Worm (Caenorhabditis elegans) whole organism, late embryonic: ENCODE data around the gene irk-2.

Experiments used
- F13H6.1 ChIP-seq: sonication (generic microtip); optimal IDR thresholded peaks from 2 replicates; lab custom pipeline; 2016; ENCODE audit warnings: missing genetic modification characterization, missing compliant biosample characterization
- K02D7.2 ChIP-seq: sonication (generic microtip); optimal IDR thresholded peaks from 2 replicates; lab custom pipeline; 2017; ENCODE audit warnings: mild to moderate bottlenecking, missing genetic modification characterization, missing compliant biosample characterization
- K09A11.1 ChIP-seq: sonication (generic microtip); optimal IDR thresholded peaks from 2 replicates; lab custom pipeline; 2017; ENCODE audit warnings: antibody characterized with exemption, mild to moderate bottlenecking, missing genetic modification characterization, missing compliant biosample characterization; ENCODE audit not compliant: insufficient read depth
- T23F11.4 ChIP-seq: fragments of 200-800 bp; sonication (Bioruptor generic); optimal IDR thresholded peaks from 2 replicates; lab custom pipeline; 2018; ENCODE audit warnings: mild to moderate bottlenecking, missing genetic modification characterization, missing compliant biosample characterization
- ceh-14 ChIP-seq: sonication (generic microtip); optimal IDR thresholded peaks from 2 replicates; lab custom pipeline; 2016; ENCODE audit warnings: missing genotype, missing genetic modification characterization, missing compliant biosample characterization
- ceh-18 ChIP-seq: sonication (generic microtip); optimal IDR thresholded peaks from 2 replicates; lab custom pipeline; 2016; ENCODE audit warnings: missing genetic modification characterization, missing compliant biosample characterization
- ceh-19 ChIP-seq: fragments of 200-800 bp; sonication (Bioruptor generic); optimal IDR thresholded peaks from 2 replicates; lab custom pipeline; 2018; ENCODE audit warnings: mild to moderate bottlenecking, missing genetic modification characterization, missing compliant biosample characterization
- ceh-2 ChIP-seq: sonication (generic microtip); optimal IDR thresholded peaks from 2 replicates; lab custom pipeline; 2016; ENCODE audit warnings: missing genotype, missing genetic modification characterization, missing compliant biosample characterization
- ceh-22 ChIP-seq: sonication (generic microtip); optimal IDR thresholded peaks from 2 replicates; lab custom pipeline; 2017; ENCODE audit warnings: missing biosample characterization, missing genetic modification characterization
- ceh-31 ChIP-seq: sonication (generic microtip); optimal IDR thresholded peaks from 2 replicates; lab custom pipeline; 2016; ENCODE audit warnings: missing genetic modification characterization, missing compliant biosample characterization
- ceh-34 ChIP-seq: sonication (generic microtip); optimal IDR thresholded peaks from 2 replicates; lab custom pipeline; 2016; ENCODE audit warnings: mild to moderate bottlenecking, missing genetic modification characterization, missing compliant biosample characterization
- ceh-45 ChIP-seq: fragments of 200-800 bp; sonication (Bioruptor generic); IDR thresholded peaks from 2 replicates; pipeline ENCODE4 v1.3.6; 2022; ENCODE audit warnings: missing genetic modification reagents, missing genetic modification characterization, missing compliant biosample characterization
- ceh-48 ChIP-seq: sonication (generic microtip); optimal IDR thresholded peaks from 2 replicates; lab custom pipeline; 2016; ENCODE audit warnings: missing genetic modification characterization, inconsistent platforms, missing compliant biosample characterization
- ceh-9 ChIP-seq: sonication (generic microtip); optimal IDR thresholded peaks from 2 replicates; lab custom pipeline; 2016; ENCODE audit warnings: mild to moderate bottlenecking, missing genetic modification characterization, inconsistent platforms, missing compliant biosample characterization
- che-1 ChIP-seq: sonication (generic microtip); optimal IDR thresholded peaks from 2 replicates; lab custom pipeline; 2016; ENCODE audit warnings: mild to moderate bottlenecking, missing genetic modification characterization, missing compliant biosample characterization
- elt-2 ChIP-seq: sonication (generic microtip); optimal IDR thresholded peaks from 2 replicates; lab custom pipeline; 2016; ENCODE audit warnings: missing genetic modification reagents, missing genetic modification characterization, missing compliant biosample characterization
- elt-4 ChIP-seq: sonication (generic microtip); optimal IDR thresholded peaks from 2 replicates; lab custom pipeline; 2016; ENCODE audit warnings: missing genetic modification characterization, missing compliant biosample characterization
- ets-4 ChIP-seq: sonication (generic microtip); optimal IDR thresholded peaks from 2 replicates; lab custom pipeline; 2016; ENCODE audit warnings: missing genetic modification characterization, missing compliant biosample characterization
- fax-1 ChIP-seq: sonication (generic microtip); optimal IDR thresholded peaks from 2 replicates; lab custom pipeline; 2016; ENCODE audit warnings: missing genotype, missing genetic modification characterization, missing compliant biosample characterization
- fkh-10 ChIP-seq: fragments of 150-350 bp; optimal IDR thresholded peaks from 2 replicates; lab custom pipeline; 2014; ENCODE audit warnings: missing biosample characterization, missing genetic modification reagents, missing genetic modification characterization
- gmeb-2 ChIP-seq: sonication (generic microtip); optimal IDR thresholded peaks from 2 replicates; lab custom pipeline; 2016; ENCODE audit warnings: missing genetic modification characterization, inconsistent platforms, missing compliant biosample characterization
- hlh-15 ChIP-seq: sonication (generic microtip); optimal IDR thresholded peaks from 2 replicates; lab custom pipeline; 2016; ENCODE audit warnings: missing genetic modification characterization, missing compliant biosample characterization
- hlh-30 ChIP-seq: sonication (generic microtip); optimal IDR thresholded peaks from 2 replicates; lab custom pipeline; 2017; ENCODE audit warnings: antibody characterized with exemption, missing genetic modification characterization, missing compliant biosample characterization; ENCODE audit not compliant: insufficient read depth
- hlh-6 ChIP-seq: sonication (generic microtip); optimal IDR thresholded peaks from 2 replicates; lab custom pipeline; 2016; ENCODE audit warnings: missing genotype, missing genetic modification characterization, missing compliant biosample characterization
- hlh-8 ChIP-seq: sonication (generic microtip); optimal IDR thresholded peaks from 2 replicates; lab custom pipeline; 2016; ENCODE audit warnings: missing genotype, missing genetic modification characterization, missing compliant biosample characterization
- lin-11 ChIP-seq: fragments of 200-800 bp; sonication (Bioruptor generic); optimal IDR thresholded peaks from 2 replicates; lab custom pipeline; 2018; ENCODE audit warnings: mild to moderate bottlenecking, missing genetic modification characterization, missing compliant biosample characterization
- madf-2 ChIP-seq: sonication (generic microtip); optimal IDR thresholded peaks from 2 replicates; lab custom pipeline; 2017; ENCODE audit warnings: missing genetic modification characterization, missing compliant biosample characterization
- mec-3 ChIP-seq: sonication (generic microtip); optimal IDR thresholded peaks from 2 replicates; lab custom pipeline; 2016; ENCODE audit warnings: borderline replicate concordance, missing genetic modification characterization, missing compliant biosample characterization
- nfya-1 ChIP-seq: sonication (generic microtip); optimal IDR thresholded peaks from 2 replicates; lab custom pipeline; 2017; ENCODE audit warnings: missing genetic modification characterization, mild to moderate bottlenecking, missing compliant biosample characterization, antibody characterized with exemption, moderate library complexity
- nhr-232 ChIP-seq: sonication (generic microtip); optimal IDR thresholded peaks from 2 replicates; lab custom pipeline; 2016; ENCODE audit warnings: missing genetic modification characterization, missing compliant biosample characterization
- npax-4 ChIP-seq: sonication (generic microtip); optimal IDR thresholded peaks from 2 replicates; lab custom pipeline; 2016; ENCODE audit warnings: missing genetic modification characterization, missing compliant biosample characterization
- odd-2 ChIP-seq: sonication (generic microtip); optimal IDR thresholded peaks from 2 replicates; lab custom pipeline; 2017; ENCODE audit warnings: antibody characterized with exemption, mild to moderate bottlenecking, missing genetic modification characterization, missing compliant biosample characterization
- pax-1 ChIP-seq: fragments of 150-350 bp; optimal IDR thresholded peaks from 2 replicates; lab custom pipeline; 2014; ENCODE audit warnings: missing biosample characterization, missing genetic modification characterization
- pha-2 ChIP-seq: sonication (generic microtip); optimal IDR thresholded peaks from 2 replicates; lab custom pipeline; 2017; ENCODE audit warnings: mild to moderate bottlenecking, missing genetic modification characterization, missing compliant biosample characterization
- ref-2 ChIP-seq: sonication (generic microtip); optimal IDR thresholded peaks from 2 replicates; lab custom pipeline; 2016; ENCODE audit warnings: missing genetic modification characterization, missing compliant biosample characterization
- rnt-1 ChIP-seq: sonication (generic microtip); optimal IDR thresholded peaks from 2 replicates; lab custom pipeline; 2016; ENCODE audit warnings: missing genetic modification characterization, missing compliant biosample characterization
- sox-4 ChIP-seq: sonication (generic microtip); optimal IDR thresholded peaks from 2 replicates; lab custom pipeline; 2017; ENCODE audit warnings: mild to moderate bottlenecking, missing genetic modification characterization, inconsistent platforms, missing compliant biosample characterization
- syd-9 ChIP-seq: sonication (generic microtip); optimal IDR thresholded peaks from 2 replicates; lab custom pipeline; 2016; ENCODE audit warnings: mild to moderate bottlenecking, missing genetic modification characterization, moderate library complexity, missing compliant biosample characterization
- tbx-7 ChIP-seq: sonication (generic microtip); optimal IDR thresholded peaks from 2 replicates; lab custom pipeline; 2016; ENCODE audit warnings: missing genotype, missing genetic modification characterization, missing compliant biosample characterization
- ttx-3 ChIP-seq: sonication (generic microtip); optimal IDR thresholded peaks from 2 replicates; lab custom pipeline; 2016; ENCODE audit warnings: missing genetic modification reagents, missing genetic modification characterization, missing compliant biosample characterization
- unc-42 ChIP-seq: sonication (generic microtip); optimal IDR thresholded peaks from 2 replicates; lab custom pipeline; 2016; ENCODE audit warnings: missing genotype, missing genetic modification characterization, missing compliant biosample characterization
- unc-86 ChIP-seq: sonication (generic microtip); optimal IDR thresholded peaks from 2 replicates; lab custom pipeline; 2016; ENCODE audit warnings: missing genetic modification characterization, missing compliant biosample characterization
- ztf-16 ChIP-seq: sonication (generic microtip); optimal IDR thresholded peaks from 2 replicates; lab custom pipeline; 2017; ENCODE audit warnings: missing genetic modification characterization, missing compliant biosample characterization

irk-2 gene

ce11 chrX:714398-714797 lies at the start of gene irk-2:
Gene irk-2, minus strand, starts transcription at chrX:714498.
- TF ChIP-seq che-1 (no peak), ceh-2 (tag; lab: Kevin White, UChicago) (no peak), elt-2 (tag; lab: Kevin White, UChicago) (no peak), T23F11.4 (no peak), tbx-7 (tag; lab: Kevin White, UChicago) (no peak)

DNA sequence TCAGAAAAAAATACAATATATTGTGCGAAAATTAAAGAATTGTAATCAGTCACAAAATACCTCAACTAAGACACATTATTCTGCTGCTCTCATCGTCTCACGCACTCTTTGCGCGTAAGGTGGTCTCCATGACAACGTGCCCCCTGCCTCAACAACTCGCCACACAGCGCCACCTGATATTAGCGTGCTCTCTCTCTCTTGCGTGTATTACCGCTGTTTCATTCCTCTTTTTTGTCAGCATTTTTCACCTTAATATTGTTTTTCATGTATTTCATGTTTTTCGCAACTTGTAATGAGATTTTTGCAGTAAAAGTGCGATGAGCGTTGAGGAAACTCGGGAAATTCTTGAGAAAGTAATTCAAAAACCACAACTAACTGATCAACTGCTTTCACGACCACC lies 49.2 kb upstream of the irk-2 start, which contains the start of gene dyf-11:
Gene dyf-11 (plus strand): TSS at position 301 of the 400 bp plus-strand sequence.
- no peak for TF ChIP-seq odd-2 (tag; lab: Kevin White, UChicago)
- TF ChIP-seq ceh-14, result peak; percentile 2
- TF ChIP-seq, all 69 proteins: peak for 1

ce11 chrX:760579-760978 lies 46.3 kb upstream of the irk-2 start:
- TF ChIP-seq ttx-3 (tag; lab: Kevin White, UChicago) (no peak), sox-4 (tag; lab: Kevin White, UChicago) (peak; percentile 20), fax-1 (tag; lab: Kevin White, UChicago) (no peak), nfya-1 (tag; lab: Kevin White, UChicago) (peak; percentile 38), pha-2 (tag; lab: Kevin White, UChicago) (no peak), unc-86 (tag; lab: Kevin White, UChicago) (peak; percentile 60), ceh-9 (no peak), pax-1 (tag; lab: Kevin White, UChicago) (no peak), K09A11.1 (tag; lab: Kevin White, UChicago) (no peak), ceh-45 (GFP tag; lab: Robert Waterston, UW) (no peak), F13H6.1 (tag; lab: Kevin White, UChicago) (no peak), ets-4 (tag; lab: Kevin White, UChicago) (no peak), odd-2 (tag; lab: Kevin White, UChicago) (no peak), ceh-22 (no peak), mec-3 (tag; lab: Kevin White, UChicago) (no peak), K02D7.2 (no peak), ceh-19 (GFP tag; lab: Kevin White, UChicago) (peak; percentile 9), gmeb-2 (tag; lab: Kevin White, UChicago) (no peak), unc-42 (tag; lab: Kevin White, UChicago) (peak; percentile 42), lin-11 (tag; lab: Kevin White, UChicago) (no peak), rnt-1 (tag; lab: Kevin White, UChicago) (no peak), nhr-232 (tag; lab: Kevin White, UChicago) (no peak), ceh-48 (tag; lab: Kevin White, UChicago) (peak; percentile 40), elt-4 (tag; lab: Kevin White, UChicago) (no peak), che-1 (no peak), ceh-31 (tag; lab: Kevin White, UChicago) (peak; percentile 9), hlh-30 (no peak), hlh-15 (tag; lab: Kevin White, UChicago) (no peak)
- TF ChIP-seq, all 69 proteins: peak for 7

DNA sequence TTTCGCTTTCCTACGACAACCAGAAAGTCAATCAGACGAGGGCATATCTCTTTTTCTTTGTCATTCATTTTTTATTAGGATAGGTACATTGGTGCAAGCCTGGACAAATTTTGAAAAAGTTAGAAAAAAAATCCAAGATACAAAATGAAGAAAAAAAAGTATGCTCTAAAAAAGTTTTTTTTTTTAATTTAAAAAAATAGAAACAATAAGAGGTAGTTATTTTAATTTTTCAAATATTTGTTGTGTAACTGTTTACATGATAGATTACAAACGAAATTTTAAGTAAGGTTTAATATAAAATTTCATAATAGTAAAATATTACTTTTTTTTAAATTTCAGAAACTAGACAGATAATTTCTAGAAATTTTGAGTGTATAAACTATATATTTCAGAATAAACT lies 45.3 kb upstream of the irk-2 start, which contains the start of gene aex-3:
Gene aex-3 (minus strand): TSS at position 101 of the 400 bp plus-strand sequence.
- TF ChIP-seq npax-4 (no peak), madf-2 (tag; lab: Kevin White, UChicago) (no peak), ceh-34 (tag; lab: Kevin White, UChicago) (no peak), ttx-3 (tag; lab: Kevin White, UChicago) (no peak), fax-1 (tag; lab: Kevin White, UChicago) (no peak), hlh-8 (no peak), syd-9 (no peak), ceh-18 (no peak), elt-4 (tag; lab: Kevin White, UChicago) (no peak), unc-42 (tag; lab: Kevin White, UChicago) (no peak), ceh-22 (no peak), ztf-16 (tag; lab: Kevin White, UChicago) (no peak), hlh-6 (no peak), fkh-10 (GFP tag; lab: Kevin White, UChicago) (no peak), ref-2 (tag; lab: Kevin White, UChicago) (no peak), pha-2 (tag; lab: Kevin White, UChicago) (no peak), T23F11.4 (no peak)
